Worm (Caenorhabditis elegans) whole organism, L1 larva: Measurements from ENCODE around the gene C29A12.22.

ENCODE experiments used
- C34B4.2 ChIP-seq: sonication (generic microtip); optimal IDR thresholded peaks from 2 replicates; lab custom pipeline; 2017; ENCODE audit warnings: mild to moderate bottlenecking, missing genetic modification characterization, missing compliant biosample characterization
- aly-2 ChIP-seq: fragments of 150-350 bp; optimal IDR thresholded peaks from 2 replicates; lab custom pipeline; 2014; ENCODE audit warnings: missing biosample characterization, missing genetic modification characterization
- ama-1 ChIP-seq: fragments of 150-350 bp; optimal IDR thresholded peaks from 2 replicates; lab custom pipeline; 2014
- blmp-1 ChIP-seq: fragments of 150-350 bp; optimal IDR thresholded peaks from 2 replicates; lab custom pipeline; 2014; ENCODE audit warnings: missing biosample characterization, missing genetic modification characterization
- ceh-63 ChIP-seq: fragments of 200-800 bp; sonication (Bioruptor generic); optimal IDR thresholded peaks from 2 replicates; lab custom pipeline; 2018; ENCODE audit warnings: mild to moderate bottlenecking, missing genetic modification characterization, missing compliant biosample characterization
- ces-1 ChIP-seq: fragments of 150-350 bp; optimal IDR thresholded peaks from 2 replicates; lab custom pipeline; 2014; ENCODE audit warnings: missing biosample characterization, missing genetic modification reagents, missing genetic modification characterization
- dpl-1 ChIP-seq, 3 experiments: fragments of 150-350 bp in 2 of 3; sonication (generic microtip) in 1 of 3; optimal IDR thresholded peaks; 2 replicates each; lab custom pipeline; 2014 to 2017; ENCODE audit warnings: missing biosample characterization in 3 of 3, missing genetic modification characterization in 3 of 3, missing genetic modification reagents in 3 of 3
- efl-1 ChIP-seq, 4 experiments: fragments of 150-350 bp; optimal IDR thresholded peaks in 3 of 4; peaks in 1 of 4; 1 replicate in 1 of 4; 2 replicates in 3 of 4; lab custom pipeline; 2014; ENCODE audit warnings: missing biosample characterization in 2 of 4, missing genetic modification characterization in 2 of 4, missing genetic modification reagents in 2 of 4
- egl-27 ChIP-seq, 2 experiments: fragments of 150-350 bp in 1 of 2; sonication (generic microtip); optimal IDR thresholded peaks; 3 replicates each; lab custom pipeline; 2017 to 2018; ENCODE audit warnings: missing biosample characterization in 2 of 2, missing genetic modification characterization in 2 of 2, missing genetic modification reagents in 2 of 2
- fkh-10 ChIP-seq: sonication (generic microtip); optimal IDR thresholded peaks from 2 replicates; lab custom pipeline; 2017; ENCODE audit warnings: missing biosample characterization, missing genetic modification reagents, missing genetic modification characterization
- hpl-2 ChIP-seq: fragments of 150-350 bp; optimal IDR thresholded peaks from 2 replicates; lab custom pipeline; 2014; ENCODE audit warnings: missing biosample characterization, missing genetic modification reagents, missing genetic modification characterization
- lin-13 ChIP-seq: fragments of 150-350 bp; optimal IDR thresholded peaks from 2 replicates; lab custom pipeline; 2014; ENCODE audit warnings: missing biosample characterization, missing genetic modification reagents, missing genetic modification characterization
- lin-14 ChIP-seq: fragments of 200-800 bp; sonication (Bioruptor generic); optimal IDR thresholded peaks from 2 replicates; lab custom pipeline; 2018; ENCODE audit warnings: mild to moderate bottlenecking, missing genetic modification characterization, moderate library complexity, missing compliant biosample characterization
- lin-15B ChIP-seq: fragments of 150-350 bp; sonication (generic microtip); optimal IDR thresholded peaks from 3 replicates; lab custom pipeline; 2014; ENCODE audit warnings: missing biosample characterization, missing genetic modification characterization
- lin-35 ChIP-seq, 2 experiments: fragments of 150-350 bp; optimal IDR thresholded peaks; 2 replicates each; lab custom pipeline; 2014; ENCODE audit warnings: missing biosample characterization in 2 of 2, missing genetic modification characterization in 2 of 2, missing genetic modification reagents in 2 of 2
- lin-39 ChIP-seq: fragments of 150-350 bp; optimal IDR thresholded peaks from 2 replicates; lab custom pipeline; 2014; ENCODE audit warnings: missing biosample characterization, missing genetic modification reagents, missing genetic modification characterization
- lsy-2 ChIP-seq, 2 experiments: fragments of 150-350 bp; optimal IDR thresholded peaks; 2 replicates each; lab custom pipeline; 2014; ENCODE audit warnings: missing biosample characterization in 2 of 2, missing genetic modification characterization in 2 of 2
- mef-2 ChIP-seq: fragments of 150-350 bp; optimal IDR thresholded peaks from 2 replicates; lab custom pipeline; 2014; ENCODE audit warnings: missing biosample characterization, missing genetic modification characterization
- nhr-12 ChIP-seq: sonication (generic microtip); optimal IDR thresholded peaks from 2 replicates; lab custom pipeline; 2017; ENCODE audit warnings: missing biosample characterization, missing genetic modification characterization
- nhr-19 ChIP-seq: fragments of 200-800 bp; sonication (Bioruptor generic); conservative IDR thresholded peaks from 2 replicates; pipeline ENCODE4 v1.3.6; 2022; ENCODE audit warnings: missing genetic modification characterization, missing compliant biosample characterization
- nhr-20 ChIP-seq: sonication (generic microtip); optimal IDR thresholded peaks from 2 replicates; lab custom pipeline; 2016; ENCODE audit warnings: mild to moderate bottlenecking, missing genetic modification characterization, missing compliant biosample characterization
- nhr-237 ChIP-seq: fragments of 150-350 bp; optimal IDR thresholded peaks from 2 replicates; lab custom pipeline; 2014; ENCODE audit warnings: missing biosample characterization, missing genetic modification characterization
- nhr-28 ChIP-seq: fragments of 150-350 bp; optimal IDR thresholded peaks from 2 replicates; lab custom pipeline; 2014; ENCODE audit warnings: missing biosample characterization, missing genetic modification characterization
- nhr-47 ChIP-seq: sonication (generic microtip); optimal IDR thresholded peaks from 2 replicates; lab custom pipeline; 2016; ENCODE audit warnings: mild to moderate bottlenecking, missing genetic modification characterization, moderate library complexity, missing compliant biosample characterization
- nhr-76 ChIP-seq: sonication (generic microtip); optimal IDR thresholded peaks from 2 replicates; lab custom pipeline; 2017; ENCODE audit warnings: missing biosample characterization, missing genetic modification characterization
- nhr-77 ChIP-seq: fragments of 150-350 bp; optimal IDR thresholded peaks from 2 replicates; lab custom pipeline; 2014; ENCODE audit warnings: missing biosample characterization, missing genetic modification characterization
- pag-3 ChIP-seq: sonication (generic microtip); optimal IDR thresholded peaks from 2 replicates; lab custom pipeline; 2017; ENCODE audit warnings: missing genetic modification characterization, mild to moderate bottlenecking, missing compliant biosample characterization, antibody characterized with exemption, borderline replicate concordance; ENCODE audit not compliant: insufficient read depth
- pax-3 ChIP-seq: fragments of 200-800 bp; sonication (Bioruptor generic); optimal IDR thresholded peaks from 2 replicates; lab custom pipeline; 2018; ENCODE audit warnings: mild to moderate bottlenecking, missing genetic modification characterization, moderate library complexity, missing compliant biosample characterization
- sox-4 ChIP-seq: sonication (generic microtip); optimal IDR thresholded peaks from 2 replicates; lab custom pipeline; 2016; ENCODE audit warnings: missing genetic modification characterization, missing compliant biosample characterization
- sup-37 ChIP-seq: fragments of 200-800 bp; sonication (Bioruptor generic); optimal IDR thresholded peaks from 2 replicates; lab custom pipeline; 2018; ENCODE audit warnings: mild to moderate bottlenecking, missing genetic modification characterization, missing compliant biosample characterization
- swsn-7 ChIP-seq: sonication (generic microtip); optimal IDR thresholded peaks from 2 replicates; lab custom pipeline; 2016; ENCODE audit warnings: missing genetic modification characterization, missing compliant biosample characterization
- tbx-2 ChIP-seq: sonication (generic microtip); optimal IDR thresholded peaks from 2 replicates; lab custom pipeline; 2016; ENCODE audit warnings: missing genetic modification characterization, missing compliant biosample characterization
- unc-130 ChIP-seq: fragments of 150-350 bp; optimal IDR thresholded peaks from 2 replicates; lab custom pipeline; 2017; ENCODE audit warnings: missing biosample characterization, missing genetic modification characterization, inconsistent platforms
- unc-62 ChIP-seq: fragments of 150-350 bp; optimal IDR thresholded peaks from 2 replicates; lab custom pipeline; 2014; ENCODE audit warnings: missing biosample characterization, missing genetic modification reagents, missing genetic modification characterization
- xbp-1 ChIP-seq: sonication (generic microtip); optimal IDR thresholded peaks from 2 replicates; lab custom pipeline; 2016; ENCODE audit warnings: missing genetic modification characterization, missing compliant biosample characterization
- ztf-11 ChIP-seq, 2 experiments: sonication (generic microtip); optimal IDR thresholded peaks; 2 replicates each; lab custom pipeline; 2016 to 2017; ENCODE audit warnings: missing genetic modification characterization in 2 of 2, missing biosample characterization in 1 of 2, missing compliant biosample characterization in 1 of 2

Gene C29A12.22

DNA sequence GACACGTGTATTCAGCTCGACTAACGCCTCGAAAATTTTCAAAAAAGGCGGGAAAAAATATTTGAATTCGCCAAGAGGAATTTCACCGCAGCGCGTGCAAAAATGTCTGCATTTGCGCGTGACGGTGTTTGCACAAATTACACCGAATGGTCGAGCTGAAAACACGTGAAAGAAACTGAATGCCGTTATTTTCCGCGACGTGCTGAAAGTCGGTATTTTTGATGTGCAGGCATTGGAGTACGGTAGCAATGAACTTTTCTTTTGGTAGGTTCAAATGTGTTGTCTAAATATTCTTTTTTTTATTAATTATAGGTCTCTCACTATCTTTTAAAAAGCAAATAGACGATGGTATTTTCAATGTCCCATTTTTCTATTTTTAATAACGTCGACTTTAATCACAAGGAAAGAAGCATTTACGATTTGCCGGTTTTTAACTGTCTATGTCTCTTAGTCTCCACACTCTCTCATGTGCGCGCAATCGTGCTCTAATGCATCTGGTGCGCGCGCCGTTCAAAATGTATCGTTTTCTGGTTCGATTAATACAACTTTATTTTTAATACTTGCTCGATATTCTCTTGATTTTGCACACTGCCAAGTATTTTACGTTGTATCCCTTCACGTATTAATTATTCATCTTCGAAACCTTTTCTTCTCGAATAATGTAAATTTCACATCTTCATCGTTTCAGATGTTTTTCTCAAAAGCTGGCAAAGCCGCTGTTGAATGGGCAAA lies 1.7 kb downstream of the C29A12.22 start, which contains the start of the genes C29A12.1 and lig-1 (continued):
- TF ChIP-seq blmp-1 (tag; lab: Kevin White, UChicago), result peak; percentile 57
- no peak for TF ChIP-seq ceh-63 (GFP tag; lab: Kevin White, UChicago)
- TF ChIP-seq lin-39, result no peak
- TF ChIP-seq lin-35 (GFP tag; optimal IDR thresholded peaks at IDR 0.05; lab: Kevin White, UChicago), result peak; percentile 45 to 88
- no peak for TF ChIP-seq sox-4
- no peak for TF ChIP-seq egl-27 (tag; optimal IDR thresholded peaks at IDR 0.05; lab: Kevin White, UChicago)
- TF ChIP-seq mef-2 (tag; lab: Kevin White, UChicago), result no peak
- no peak for TF ChIP-seq nhr-12 (tag; lab: Kevin White, UChicago)
- no peak for TF ChIP-seq nhr-28 (tag; lab: Kevin White, UChicago)
- no peak for TF ChIP-seq ztf-11 (tag; optimal IDR thresholded peaks at IDR 0.05; lab: Kevin White, UChicago)
- TF ChIP-seq sup-37, result no peak
- TF ChIP-seq pag-3 (tag; lab: Kevin White, UChicago), result no peak

DNA sequence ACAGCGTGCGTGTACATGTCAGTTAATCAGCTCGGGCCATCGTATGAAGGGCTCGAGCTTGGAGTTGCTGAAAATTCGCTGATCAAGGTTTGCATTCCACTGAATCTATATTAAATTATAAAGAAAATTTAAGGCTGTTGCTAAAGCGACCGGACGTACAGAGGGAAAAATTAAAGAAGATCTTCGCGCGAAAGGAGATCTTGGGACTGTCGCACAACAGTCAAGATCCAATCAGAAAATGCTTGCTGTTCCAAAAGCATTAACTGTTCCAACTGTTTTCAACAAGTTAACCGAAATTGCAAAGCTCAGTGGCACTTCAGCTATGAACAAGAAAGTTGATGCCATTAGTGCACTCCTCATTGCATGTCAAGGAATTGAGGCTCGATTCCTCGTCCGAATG lies 2.5 kb downstream of the C29A12.22 start:
- TF ChIP-seq nhr-20 (tag; lab: Kevin White, UChicago) (no peak), unc-130 (tag; lab: Kevin White, UChicago) (no peak), lin-35 (GFP tag; optimal IDR thresholded peaks at IDR 0.05; lab: Kevin White, UChicago) (no peak), swsn-7 (tag; lab: Kevin White, UChicago) (no peak), efl-1 (optimal IDR thresholded peaks at IDR 0.05; lab: Kevin White, UChicago) (no peak), efl-1 (GFP tag; optimal IDR thresholded peaks at IDR 0.05 in 1 of 2; lab: Kevin White, UChicago) (no peak)

ce11 chrV:10816831-10817230 lies 5.0 kb downstream of the C29A12.22 start:
- TF ChIP-seq aly-2 (no peak), fkh-10 (GFP tag; lab: Kevin White, UChicago) (peak; percentile 30), lin-14 (GFP tag; lab: Kevin White, UChicago) (peak; percentile 15), tbx-2 (no peak), lsy-2 (tag; optimal IDR thresholded peaks at IDR 0.05; lab: Kevin White, UChicago) (no peak)
- TF ChIP-seq, all 84 proteins: peak for 2

- TF ChIP-seq ces-1 (GFP tag; lab: Kevin White, UChicago) (no peak), ama-1 (lab: Kevin White, UChicago) (no peak), xbp-1 (tag; lab: Kevin White, UChicago) (no peak), dpl-1 (GFP tag; optimal IDR thresholded peaks at IDR 0.05; lab: Kevin White, UChicago) (no peak), lin-14 (GFP tag; lab: Kevin White, UChicago) (peak; percentile 52), nhr-237 (tag; lab: Kevin White, UChicago) (no peak)
- TF ChIP-seq, all 84 proteins: peak for 1
Measured at ce11 chrV:10818498-10818897, 6.6 kb downstream of the C29A12.22 start.

- TF ChIP-seq ama-1 (lab: Kevin White, UChicago) (no peak), lin-15B (no peak), pax-3 (no peak), hpl-2 (no peak), nhr-77 (no peak), C34B4.2 (tag; lab: Kevin White, UChicago) (no peak), lin-14 (GFP tag; lab: Kevin White, UChicago) (no peak), nhr-47 (no peak), lin-13 (GFP tag; lab: Kevin White, UChicago) (no peak), xbp-1 (tag; lab: Kevin White, UChicago) (no peak), ces-1 (GFP tag; lab: Kevin White, UChicago) (no peak), nhr-76 (no peak), nhr-19 (GFP tag; lab: Robert Waterston, UW) (no peak), ztf-11 (tag; optimal IDR thresholded peaks at IDR 0.05; lab: Kevin White, UChicago) (no peak), unc-62 (GFP tag; lab: Kevin White, UChicago) (no peak)
Measured at ce11 chrV:10824711-10825110, 12.8 kb downstream of the C29A12.22 start, which contains the start of gene nrx-1. Gene nrx-1, plus strand, starts transcription at chrV:10825011.
